Worm (Caenorhabditis elegans) whole organism, early embryonic: ENCODE results near the gene irld-51.

ENCODE experiments used
- B0310.2 ChIP-seq: sonication (generic microtip); optimal IDR thresholded peaks from 2 replicates; lab custom pipeline; 2016; ENCODE audit warnings: mild to moderate bottlenecking, missing genetic modification characterization, missing compliant biosample characterization
- F13C5.2 ChIP-seq: sonication (generic microtip); optimal IDR thresholded peaks from 2 replicates; lab custom pipeline; 2017; ENCODE audit warnings: mild to moderate bottlenecking, missing genetic modification characterization, inconsistent platforms, missing compliant biosample characterization
- aly-1 ChIP-seq: sonication (generic microtip); optimal IDR thresholded peaks from 2 replicates; lab custom pipeline; 2016; ENCODE audit warnings: missing genetic modification characterization, missing compliant biosample characterization
- ama-1 ChIP-seq: fragments of 150-350 bp; optimal IDR thresholded peaks from 2 replicates; lab custom pipeline; 2014
- ceh-13 ChIP-seq: fragments of 200-800 bp; sonication (Bioruptor generic); optimal IDR thresholded peaks from 2 replicates; lab custom pipeline; 2018; ENCODE audit warnings: mild to moderate bottlenecking, missing genetic modification characterization, missing compliant biosample characterization
- ceh-36 ChIP-seq: sonication (generic microtip); optimal IDR thresholded peaks from 2 replicates; lab custom pipeline; 2016; ENCODE audit warnings: missing genetic modification characterization, inconsistent platforms, missing compliant biosample characterization
- ets-7 ChIP-seq: sonication (generic microtip); optimal IDR thresholded peaks from 2 replicates; lab custom pipeline; 2016; ENCODE audit warnings: missing genotype, missing genetic modification characterization, missing compliant biosample characterization
- flt-1 ChIP-seq: fragments of 200-800 bp; sonication (Bioruptor generic); IDR thresholded peaks from 2 replicates; pipeline ENCODE4 v1.3.6; 2022; ENCODE audit warnings: missing genetic modification characterization, missing compliant biosample characterization
- hmbx-1 ChIP-seq: sonication (generic microtip); optimal IDR thresholded peaks from 2 replicates; lab custom pipeline; 2016; ENCODE audit warnings: mild to moderate bottlenecking, missing genetic modification characterization, missing compliant biosample characterization
- hmg-4 ChIP-seq: fragments of 200-800 bp; sonication (Bioruptor generic); optimal IDR thresholded peaks from 2 replicates; lab custom pipeline; 2018; ENCODE audit warnings: mild to moderate bottlenecking, missing genetic modification characterization, missing compliant biosample characterization
- hnd-1 ChIP-seq: sonication (generic microtip); optimal IDR thresholded peaks from 2 replicates; lab custom pipeline; 2016; ENCODE audit warnings: missing genetic modification characterization, missing compliant biosample characterization
- pes-1 ChIP-seq: fragments of 200-800 bp; sonication (Bioruptor generic); IDR thresholded peaks from 2 replicates; pipeline ENCODE4 v1.3.6; 2022; ENCODE audit warnings: missing genetic modification reagents, missing genetic modification characterization, missing compliant biosample characterization
- scrt-1 ChIP-seq: fragments of 200-800 bp; sonication (Bioruptor generic); IDR thresholded peaks from 2 replicates; pipeline ENCODE4 v1.3.6; 2022; ENCODE audit warnings: missing genetic modification characterization, missing compliant biosample characterization
- sea-1 ChIP-seq: fragments of 200-800 bp; sonication (Bioruptor generic); conservative IDR thresholded peaks from 2 replicates; pipeline ENCODE4 v1.3.6; 2022; ENCODE audit warnings: missing genetic modification characterization, missing compliant biosample characterization
- tbx-11 ChIP-seq: fragments of 200-800 bp; sonication (Bioruptor generic); IDR thresholded peaks from 2 replicates; pipeline ENCODE4 v1.3.6; 2022; ENCODE audit warnings: missing genetic modification characterization, missing compliant biosample characterization
- tbx-37 ChIP-seq: fragments of 200-800 bp; sonication (Bioruptor generic); conservative IDR thresholded peaks from 2 replicates; pipeline ENCODE4 v1.3.6; 2022; ENCODE audit warnings: missing genetic modification reagents, missing genetic modification characterization, missing compliant biosample characterization
- tra-4 ChIP-seq: sonication (generic microtip); optimal IDR thresholded peaks from 2 replicates; lab custom pipeline; 2017; ENCODE audit warnings: missing genetic modification characterization, missing compliant biosample characterization

irld-51 gene

ce11 chrII:2939681-2940080 lies 12.8 kb downstream of the irld-51 start:
- no peak for TF ChIP-seq ets-7 (tag; lab: Kevin White, UChicago)
- TF ChIP-seq ceh-36 (tag; lab: Kevin White, UChicago) = peak; percentile 52

- TF ChIP-seq aly-1 = no peak
- TF ChIP-seq tra-4 (tag; lab: Kevin White, UChicago) = no peak
- no peak for TF ChIP-seq scrt-1 (GFP tag; lab: Robert Waterston, UW)
- no peak for TF ChIP-seq tbx-11 (GFP tag; lab: Robert Waterston, UW)
- TF ChIP-seq hmbx-1 (tag; lab: Kevin White, UChicago) = no peak
- no peak for TF ChIP-seq hnd-1 (tag; lab: Kevin White, UChicago)
- no peak for TF ChIP-seq F13C5.2 (tag; lab: Kevin White, UChicago)
- no peak for TF ChIP-seq ceh-13 (GFP tag; lab: Kevin White, UChicago)
- no peak for TF ChIP-seq ama-1 (lab: Kevin White, UChicago)
- no peak for TF ChIP-seq ets-7 (tag; lab: Kevin White, UChicago)
- no peak for TF ChIP-seq B0310.2
- TF ChIP-seq sea-1 = no peak
- TF ChIP-seq hmg-4 (GFP tag; lab: Kevin White, UChicago) = no peak
Measured at ce11 chrII:2937852-2938251, 14.7 kb downstream of the irld-51 start, which contains the start of gene irld-65. TSS of gene irld-65 (minus strand) at chrII:2937952.

- TF ChIP-seq ceh-36 (tag; lab: Kevin White, UChicago) = no peak
- no peak for TF ChIP-seq pes-1
- no peak for TF ChIP-seq tra-4 (tag; lab: Kevin White, UChicago)
- TF ChIP-seq hmbx-1 (tag; lab: Kevin White, UChicago) = no peak
- TF ChIP-seq hnd-1 (tag; lab: Kevin White, UChicago) = no peak
- no peak for TF ChIP-seq hmg-4 (GFP tag; lab: Kevin White, UChicago)
- TF ChIP-seq scrt-1 (GFP tag; lab: Robert Waterston, UW) = no peak
- TF ChIP-seq ama-1 (lab: Kevin White, UChicago) = no peak
- TF ChIP-seq ets-7 (tag; lab: Kevin White, UChicago) = no peak
Measured at ce11 chrII:2934354-2934753, 18.2 kb downstream of the irld-51 start, which contains the start of gene irld-67. TSS of gene irld-67 (minus strand) at chrII:2934454.

- TF ChIP-seq ama-1 (lab: Kevin White, UChicago) (no peak), pes-1 (no peak), hmg-4 (GFP tag; lab: Kevin White, UChicago) (no peak), hnd-1 (tag; lab: Kevin White, UChicago) (no peak), scrt-1 (GFP tag; lab: Robert Waterston, UW) (no peak), aly-1 (no peak), tbx-37 (GFP tag; lab: Robert Waterston, UW) (no peak), ceh-36 (tag; lab: Kevin White, UChicago) (no peak), ets-7 (tag; lab: Kevin White, UChicago) (no peak), B0310.2 (no peak), F13C5.2 (tag; lab: Kevin White, UChicago) (no peak), sea-1 (no peak), hmbx-1 (tag; lab: Kevin White, UChicago) (no peak), ceh-13 (GFP tag; lab: Kevin White, UChicago) (no peak)
Measured at ce11 chrII:2931564-2931963, 21.0 kb downstream of the irld-51 start.

- TF ChIP-seq tbx-11 (GFP tag; lab: Robert Waterston, UW) = no peak
- no peak for TF ChIP-seq ceh-13 (GFP tag; lab: Kevin White, UChicago)
- no peak for TF ChIP-seq ets-7 (tag; lab: Kevin White, UChicago)
- no peak for TF ChIP-seq scrt-1 (GFP tag; lab: Robert Waterston, UW)
- TF ChIP-seq aly-1 = no peak
- no peak for TF ChIP-seq tra-4 (tag; lab: Kevin White, UChicago)
- no peak for TF ChIP-seq sea-1
- no peak for TF ChIP-seq ama-1 (lab: Kevin White, UChicago)
- TF ChIP-seq hnd-1 (tag; lab: Kevin White, UChicago) = no peak
- TF ChIP-seq hmbx-1 (tag; lab: Kevin White, UChicago) = no peak
- TF ChIP-seq F13C5.2 (tag; lab: Kevin White, UChicago) = no peak
- TF ChIP-seq ceh-36 (tag; lab: Kevin White, UChicago) = no peak
- no peak for TF ChIP-seq B0310.2
- TF ChIP-seq tbx-37 (GFP tag; lab: Robert Waterston, UW) = no peak
- no peak for TF ChIP-seq flt-1 (GFP tag; lab: Robert Waterston, UW)
- no peak for TF ChIP-seq hmg-4 (GFP tag; lab: Kevin White, UChicago)
- no peak for TF ChIP-seq pes-1
Measured at ce11 chrII:2930499-2930898, 22.0 kb downstream of the irld-51 start, which contains the start of the genes irld-64 and irld-63. TSS of gene irld-64 (minus strand) at chrII:2930599. TSS of gene irld-63 (plus strand) at chrII:2930728.

ce11 chrII:2929846-2930245 lies 22.7 kb downstream of the irld-51 start:
- TF ChIP-seq tbx-11 (GFP tag; lab: Robert Waterston, UW) (no peak), ceh-36 (tag; lab: Kevin White, UChicago) (no peak), sea-1 (no peak), ceh-13 (GFP tag; lab: Kevin White, UChicago) (no peak), pes-1 (no peak; the same call in 1 of the 2 replicates), tbx-37 (GFP tag; lab: Robert Waterston, UW) (no peak), aly-1 (no peak), tra-4 (tag; lab: Kevin White, UChicago) (no peak), ets-7 (tag; lab: Kevin White, UChicago) (no peak), scrt-1 (GFP tag; lab: Robert Waterston, UW) (no peak), F13C5.2 (tag; lab: Kevin White, UChicago) (no peak), B0310.2 (no peak), hmbx-1 (tag; lab: Kevin White, UChicago) (no peak)

- TF ChIP-seq sea-1 (0 out of 2 replicates have a peak, but pooled peaks have one; percentile 36), scrt-1 (GFP tag; lab: Robert Waterston, UW) (no peak)
Measured at ce11 chrII:2927533-2927932, 25.0 kb downstream of the irld-51 start, which contains the start of the genes ZK355.3 and ZK355.8. TSS of gene ZK355.3 (minus strand) at chrII:2927633. TSS of gene ZK355.8 (plus strand) at chrII:2927804.
